Worm (Caenorhabditis elegans) whole organism, early embryonic: ENCODE measurements around the gene lsd-1.

Source experiments
- F13C5.2 ChIP-seq: sonication (generic microtip); optimal IDR thresholded peaks from 2 replicates; lab custom pipeline; 2017; ENCODE audit warnings: mild to moderate bottlenecking, missing genetic modification characterization, inconsistent platforms, missing compliant biosample characterization
- aly-1 ChIP-seq: sonication (generic microtip); optimal IDR thresholded peaks from 2 replicates; lab custom pipeline; 2016; ENCODE audit warnings: missing genetic modification characterization, missing compliant biosample characterization
- ama-1 ChIP-seq: fragments of 150-350 bp; optimal IDR thresholded peaks from 2 replicates; lab custom pipeline; 2014
- ceh-36 ChIP-seq: sonication (generic microtip); optimal IDR thresholded peaks from 2 replicates; lab custom pipeline; 2016; ENCODE audit warnings: missing genetic modification characterization, inconsistent platforms, missing compliant biosample characterization
- ets-7 ChIP-seq: sonication (generic microtip); optimal IDR thresholded peaks from 2 replicates; lab custom pipeline; 2016; ENCODE audit warnings: missing genotype, missing genetic modification characterization, missing compliant biosample characterization
- flt-1 ChIP-seq: fragments of 200-800 bp; sonication (Bioruptor generic); IDR thresholded peaks from 2 replicates; pipeline ENCODE4 v1.3.6; 2022; ENCODE audit warnings: missing genetic modification characterization, missing compliant biosample characterization
- hmbx-1 ChIP-seq: sonication (generic microtip); optimal IDR thresholded peaks from 2 replicates; lab custom pipeline; 2016; ENCODE audit warnings: mild to moderate bottlenecking, missing genetic modification characterization, missing compliant biosample characterization
- sea-1 ChIP-seq: fragments of 200-800 bp; sonication (Bioruptor generic); conservative IDR thresholded peaks from 2 replicates; pipeline ENCODE4 v1.3.6; 2022; ENCODE audit warnings: missing genetic modification characterization, missing compliant biosample characterization
- tbx-37 ChIP-seq: fragments of 200-800 bp; sonication (Bioruptor generic); conservative IDR thresholded peaks from 2 replicates; pipeline ENCODE4 v1.3.6; 2022; ENCODE audit warnings: missing genetic modification reagents, missing genetic modification characterization, missing compliant biosample characterization
- tra-4 ChIP-seq: sonication (generic microtip); optimal IDR thresholded peaks from 2 replicates; lab custom pipeline; 2017; ENCODE audit warnings: missing genetic modification characterization, missing compliant biosample characterization

ce11 chrX:11910046-11910445 lies 38.6 kb upstream of the lsd-1 start, which contains the start of gene Y62H9A.15:
- TF ChIP-seq hmbx-1 (tag; lab: Kevin White, UChicago) (no peak), ama-1 (lab: Kevin White, UChicago) (no peak), F13C5.2 (tag; lab: Kevin White, UChicago) (no peak), ceh-36 (tag; lab: Kevin White, UChicago) (no peak), aly-1 (tag; lab: Kevin White, UChicago) (no peak), ets-7 (tag; lab: Kevin White, UChicago) (no peak), flt-1 (GFP tag; lab: Robert Waterston, UW) (no peak), sea-1 (GFP tag; lab: Robert Waterston, UW) (no peak), tbx-37 (no peak), tra-4 (tag; lab: Kevin White, UChicago) (no peak)
